Worm (Caenorhabditis elegans): ENCODE results near the gene T23F2.3.

The T23F2.3 gene

ce11 chrX:5515459-5515858, 3.3 kb upstream of the T23F2.3 start:
- TF ChIP-seq hmbx-1 (tag; optimal IDR thresholded peaks at IDR 0.05) (no peak), tra-4 (tag; optimal IDR thresholded peaks at IDR 0.05) (no peak), B0310.2 (tag; optimal IDR thresholded peaks at IDR 0.05) (no peak), hnd-1 (tag; optimal IDR thresholded peaks at IDR 0.05) (no peak), flt-1 (GFP tag; IDR thresholded peaks at IDR 0.05) (no peak), ets-7 (tag; optimal IDR thresholded peaks at IDR 0.05) (no peak), ama-1 (optimal IDR thresholded peaks at IDR 0.05) (no peak), scrt-1 (GFP tag; IDR thresholded peaks at IDR 0.05) (no peak), ceh-36 (tag; optimal IDR thresholded peaks at IDR 0.05) (no peak), sea-1 (GFP tag; conservative IDR thresholded peaks at IDR 0.05) (no peak)

ce11 chrX:5514984-5515383, 2.9 kb upstream of the T23F2.3 start, which contains the start of gene T23F2.4:
Gene T23F2.4 (minus strand): TSS chrX:5515084.
- TF ChIP-seq tbx-11 (GFP tag; IDR thresholded peaks at IDR 0.05): no peak
- TF ChIP-seq ets-7 (tag; optimal IDR thresholded peaks at IDR 0.05): no peak
- no peak for TF ChIP-seq hmg-4 (GFP tag; optimal IDR thresholded peaks at IDR 0.05)
- no peak for TF ChIP-seq aly-1 (tag; optimal IDR thresholded peaks at IDR 0.05)
- TF ChIP-seq tra-4 (tag; optimal IDR thresholded peaks at IDR 0.05): no peak
- no peak for TF ChIP-seq B0310.2 (tag; optimal IDR thresholded peaks at IDR 0.05)
- no peak for TF ChIP-seq scrt-1 (GFP tag; IDR thresholded peaks at IDR 0.05)
- no peak for TF ChIP-seq tbx-37 (GFP tag; conservative IDR thresholded peaks at IDR 0.05)
- TF ChIP-seq flt-1 (GFP tag; IDR thresholded peaks at IDR 0.05): no peak
- TF ChIP-seq hnd-1 (tag; optimal IDR thresholded peaks at IDR 0.05): no peak

ce11 chrX:5514346-5514745, 2.2 kb upstream of the T23F2.3 start:
- no peak for TF ChIP-seq ets-7 (tag; optimal IDR thresholded peaks at IDR 0.05)
- TF ChIP-seq tra-4 (tag; optimal IDR thresholded peaks at IDR 0.05): no peak
- TF ChIP-seq ama-1 (optimal IDR thresholded peaks at IDR 0.05): no peak
- no peak for TF ChIP-seq hnd-1 (tag; optimal IDR thresholded peaks at IDR 0.05)
- no peak for TF ChIP-seq ceh-13 (GFP tag; optimal IDR thresholded peaks at IDR 0.05)
- TF ChIP-seq aly-1 (tag; optimal IDR thresholded peaks at IDR 0.05): no peak
- TF ChIP-seq F13C5.2 (tag; optimal IDR thresholded peaks at IDR 0.05): no peak
- no peak for TF ChIP-seq pes-1 (GFP tag; IDR thresholded peaks at IDR 0.05)
- no peak for TF ChIP-seq hmbx-1 (tag; optimal IDR thresholded peaks at IDR 0.05)
- TF ChIP-seq hmg-4 (GFP tag; optimal IDR thresholded peaks at IDR 0.05): no peak
- no peak for TF ChIP-seq B0310.2 (tag; optimal IDR thresholded peaks at IDR 0.05)
- no peak for TF ChIP-seq flt-1 (GFP tag; IDR thresholded peaks at IDR 0.05)
- TF ChIP-seq scrt-1 (GFP tag; IDR thresholded peaks at IDR 0.05): no peak
- no peak for TF ChIP-seq tbx-11 (GFP tag; IDR thresholded peaks at IDR 0.05)
- no peak for TF ChIP-seq sea-1 (GFP tag; conservative IDR thresholded peaks at IDR 0.05)

- no peak for TF ChIP-seq tbx-11 (GFP tag; IDR thresholded peaks at IDR 0.05)
- no peak for TF ChIP-seq ama-1 (optimal IDR thresholded peaks at IDR 0.05)
- no peak for TF ChIP-seq hmbx-1 (tag; optimal IDR thresholded peaks at IDR 0.05)
- no peak for TF ChIP-seq hmg-4 (GFP tag; optimal IDR thresholded peaks at IDR 0.05)
- no peak for TF ChIP-seq scrt-1 (GFP tag; IDR thresholded peaks at IDR 0.05)
- no peak for TF ChIP-seq ets-7 (tag; optimal IDR thresholded peaks at IDR 0.05)
- TF ChIP-seq ceh-36 (tag; optimal IDR thresholded peaks at IDR 0.05): no peak
- TF ChIP-seq tra-4 (tag; optimal IDR thresholded peaks at IDR 0.05): no peak
- no peak for TF ChIP-seq sea-1 (GFP tag; conservative IDR thresholded peaks at IDR 0.05)
- TF ChIP-seq F13C5.2 (tag; optimal IDR thresholded peaks at IDR 0.05): no peak
- no peak for TF ChIP-seq ceh-13 (GFP tag; optimal IDR thresholded peaks at IDR 0.05)
- no peak for TF ChIP-seq aly-1 (tag; optimal IDR thresholded peaks at IDR 0.05)
- TF ChIP-seq B0310.2 (tag; optimal IDR thresholded peaks at IDR 0.05): no peak
- no peak for TF ChIP-seq tbx-37 (GFP tag; conservative IDR thresholded peaks at IDR 0.05)
- no peak for TF ChIP-seq pes-1 (GFP tag; IDR thresholded peaks at IDR 0.05)
- no peak for TF ChIP-seq hnd-1 (tag; optimal IDR thresholded peaks at IDR 0.05)
- TF ChIP-seq flt-1 (GFP tag; IDR thresholded peaks at IDR 0.05): no peak
These were observed 580 bp upstream of the T23F2.3 start for ce11 chrX:5512707-5513106.

- TF ChIP-seq hmg-4 (GFP tag; optimal IDR thresholded peaks at IDR 0.05) (peak; percentile 15), aly-1 (tag; optimal IDR thresholded peaks at IDR 0.05) (no peak)
These were observed 2.8 kb downstream of the T23F2.3 start for ce11 chrX:5509114-5509877.

ce11 chrX:5507926-5508325, 4.2 kb downstream of the T23F2.3 start:
- TF ChIP-seq hmg-4 (GFP tag; optimal IDR thresholded peaks at IDR 0.05) (no peak), ceh-13 (GFP tag; optimal IDR thresholded peaks at IDR 0.05) (no peak), tbx-37 (GFP tag; conservative IDR thresholded peaks at IDR 0.05) (no peak), F13C5.2 (tag; optimal IDR thresholded peaks at IDR 0.05) (no peak), aly-1 (tag; optimal IDR thresholded peaks at IDR 0.05) (no peak), hnd-1 (tag; optimal IDR thresholded peaks at IDR 0.05) (no peak), ama-1 (optimal IDR thresholded peaks at IDR 0.05) (no peak)

- TF ChIP-seq tbx-37 (GFP tag; conservative IDR thresholded peaks at IDR 0.05) (no peak), F13C5.2 (tag; optimal IDR thresholded peaks at IDR 0.05) (no peak), ceh-13 (GFP tag; optimal IDR thresholded peaks at IDR 0.05) (no peak), tbx-11 (GFP tag; IDR thresholded peaks at IDR 0.05) (no peak), ceh-36 (tag; optimal IDR thresholded peaks at IDR 0.05) (no peak), sea-1 (GFP tag; conservative IDR thresholded peaks at IDR 0.05) (no peak), tra-4 (tag; optimal IDR thresholded peaks at IDR 0.05) (no peak), hmbx-1 (tag; optimal IDR thresholded peaks at IDR 0.05) (no peak), scrt-1 (GFP tag; IDR thresholded peaks at IDR 0.05) (no peak), ets-7 (tag; optimal IDR thresholded peaks at IDR 0.05) (no peak), B0310.2 (tag; optimal IDR thresholded peaks at IDR 0.05) (no peak), hmg-4 (GFP tag; optimal IDR thresholded peaks at IDR 0.05) (no peak)
These were observed 5.6 kb downstream of the T23F2.3 start for ce11 chrX:5506432-5506977.
